Fruit fly (Drosophila melanogaster) whole organism, prepupa: Measurements from ENCODE around the gene CG43897.

Experiments
- CG34406 ChIP-seq: fragments of 200-800 bp; sonication (Bioruptor generic); optimal IDR thresholded peaks from 3 replicates; lab custom pipeline; 2016; ENCODE audit warnings: missing biosample characterization, missing genetic modification characterization
- Eip75B ChIP-seq: fragments of 200-800 bp; sonication (Bioruptor generic); optimal IDR thresholded peaks from 3 replicates; lab custom pipeline; 2016; ENCODE audit warnings: missing biosample characterization, missing genetic modification characterization
- Lpt ChIP-seq: fragments of 200-800 bp; sonication (Bioruptor generic); optimal IDR thresholded peaks from 3 replicates; lab custom pipeline; 2016; ENCODE audit warnings: missing biosample characterization, missing genetic modification characterization
- cyc ChIP-seq: fragments of 200-800 bp; sonication (Bioruptor generic); optimal IDR thresholded peaks from 3 replicates; lab custom pipeline; 2016; ENCODE audit warnings: missing biosample characterization, missing genetic modification characterization
- dsx ChIP-seq: fragments of 200-800 bp; optimal IDR thresholded peaks from 3 replicates; lab custom pipeline; 2019; ENCODE audit warnings: missing biosample characterization, mild to moderate bottlenecking, missing genetic modification characterization, moderate library complexity; ENCODE audit not compliant: poor library complexity, severe bottlenecking

dm6 chr3L:9838534-9838933 is 24.9 kb downstream of the CG43897 start, which contains the start of gene Cdk8:
- TF ChIP-seq cyc (GFP tag; lab: Kevin White, UChicago) (peak; percentile 11), Lpt (GFP tag; lab: Kevin White, UChicago) (no peak), dsx (GFP tag; lab: Kevin White, UChicago) (no peak), Eip75B (GFP tag; lab: Kevin White, UChicago) (no peak), CG34406 (GFP tag; lab: Kevin White, UChicago) (no peak)
